Worm (Caenorhabditis elegans): ENCODE measurements around the gene C17E7.4.

Gene C17E7.4

DNA sequence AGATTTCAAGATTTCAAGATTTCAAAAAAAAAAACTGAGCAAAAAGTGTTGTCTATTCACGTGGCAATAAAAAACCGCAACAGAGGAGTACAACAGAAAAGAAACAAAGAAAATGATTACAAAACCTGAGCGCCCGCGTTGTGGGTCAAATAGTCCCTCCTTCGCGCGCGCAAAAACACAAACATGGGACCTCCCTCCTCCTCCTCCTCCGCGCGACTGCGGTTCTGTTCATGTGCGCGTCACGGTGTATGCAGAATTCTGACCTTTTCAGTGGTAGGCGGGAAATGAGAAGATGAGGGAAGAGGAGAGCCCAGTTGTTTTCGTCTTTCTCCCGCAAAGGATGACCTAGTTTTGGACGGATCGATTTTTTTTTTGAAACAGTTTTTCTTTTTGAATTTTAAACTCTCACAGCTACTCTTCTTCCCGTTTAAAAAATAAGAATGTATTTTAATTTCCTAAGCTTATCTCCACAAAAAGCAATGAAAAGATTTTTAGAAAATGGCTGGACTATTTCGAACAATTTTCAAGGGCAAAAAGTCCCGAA lies at the start of gene C17E7.4:
C17E7.4 (plus strand) TSS at position 494 of the 544 bp plus-strand sequence.
- no peak for TF ChIP-seq egl-27 (tag; optimal IDR thresholded peaks at IDR 0.05)
- TF ChIP-seq nhr-71 (tag; optimal IDR thresholded peaks at IDR 0.05): no peak
- no peak for TF ChIP-seq vab-15 (tag; optimal IDR thresholded peaks at IDR 0.05)
- TF ChIP-seq snu-23 (GFP tag; optimal IDR thresholded peaks at IDR 0.05): no peak
- TF ChIP-seq ets-5 (GFP tag; IDR thresholded peaks at IDR 0.05): no peak
- TF ChIP-seq nhr-20 (tag; optimal IDR thresholded peaks at IDR 0.05): no peak
- no peak for TF ChIP-seq pag-3 (tag; optimal IDR thresholded peaks at IDR 0.05; ENCODE audit: borderline replicate concordance, insufficient read depth)
- no peak for TF ChIP-seq dsc-1 (tag; optimal IDR thresholded peaks at IDR 0.05)
- TF ChIP-seq unc-30 (tag; optimal IDR thresholded peaks at IDR 0.05): no peak
- TF ChIP-seq hlh-17 (GFP tag; optimal IDR thresholded peaks at IDR 0.05; ENCODE audit: borderline replicate concordance): no peak
- TF ChIP-seq aly-2 (tag; optimal IDR thresholded peaks at IDR 0.05): no peak
- TF ChIP-seq efl-1 (optimal IDR thresholded peaks at IDR 0.05): no peak
- TF ChIP-seq efl-1 (GFP tag; optimal IDR thresholded peaks at IDR 0.05 in 1 of 2): no peak
- TF ChIP-seq ceh-90 (tag; optimal IDR thresholded peaks at IDR 0.05): no peak
- TF ChIP-seq C16A3.4 (tag; optimal IDR thresholded peaks at IDR 0.05): no peak
- TF ChIP-seq lin-15B (tag; optimal IDR thresholded peaks at IDR 0.05): no peak

DNA sequence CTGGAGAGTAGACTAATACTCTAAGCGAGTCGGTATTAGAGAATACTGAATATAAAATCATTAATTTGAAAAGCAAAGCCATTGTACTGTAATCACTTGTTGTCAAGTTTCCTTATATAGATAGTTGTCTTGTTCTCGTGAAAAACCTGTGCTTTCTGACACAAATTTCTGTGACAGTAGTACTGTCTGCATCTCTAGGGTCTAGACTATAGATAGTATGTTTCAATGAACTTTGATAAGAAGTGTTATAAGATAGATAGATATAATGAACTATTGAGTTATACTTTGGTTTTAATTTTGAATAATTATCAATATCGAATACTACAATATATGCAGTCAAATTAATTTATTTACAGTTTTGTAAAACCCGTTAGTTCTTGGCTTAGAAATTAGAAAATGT lies 48.7 kb upstream of the C17E7.4 start, which contains the start of gene ugt-32:
ugt-32 (minus strand) TSS at position 82 of the 400 bp plus-strand sequence.
- peak in 1 of 6 experiments; percentile 0 for TF ChIP-seq elt-3 (tag; optimal IDR thresholded peaks at IDR 0.05)
- no peak for TF ChIP-seq efl-1 (optimal IDR thresholded peaks at IDR 0.05)
- peak in 1 of 2 experiments; percentile 37 for TF ChIP-seq efl-1 (GFP tag; optimal IDR thresholded peaks at IDR 0.05 in 1 of 2)
- no peak for TF ChIP-seq unc-130 (tag; optimal IDR thresholded peaks at IDR 0.05)
- TF ChIP-seq fkh-8 (tag; optimal IDR thresholded peaks at IDR 0.05): no peak
- no peak for TF ChIP-seq mef-2 (tag; optimal IDR thresholded peaks at IDR 0.05)
- TF ChIP-seq elt-2 (tag; optimal IDR thresholded peaks at IDR 0.05): peak; percentile 10

DNA sequence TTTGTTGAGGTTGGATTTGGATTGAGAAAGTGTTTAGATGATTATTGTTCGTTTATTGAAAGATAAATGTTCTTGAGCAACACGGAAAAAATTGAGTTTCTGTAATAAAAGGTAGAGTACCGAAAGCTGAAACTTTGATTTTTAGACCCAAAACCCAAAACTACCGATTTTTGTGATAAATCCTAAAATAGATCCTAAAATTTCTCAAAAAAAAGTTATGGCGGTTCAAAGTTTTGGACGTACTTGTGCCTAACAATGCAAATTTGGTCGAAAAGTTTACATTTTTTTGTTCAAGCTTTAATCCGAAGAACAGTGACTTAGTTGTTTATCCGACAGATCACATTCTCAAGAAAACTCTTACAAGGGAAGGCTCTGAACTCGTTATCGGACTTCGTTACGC lies 45.4 kb upstream of the C17E7.4 start, which contains the start of gene nhr-185:
nhr-185 (minus strand) TSS at position 101 of the 400 bp plus-strand sequence.
- TF ChIP-seq lin-14 (GFP tag; optimal IDR thresholded peaks at IDR 0.05) (no peak), nhr-19 (GFP tag; conservative IDR thresholded peaks at IDR 0.05) (no peak), jun-1 (tag; optimal IDR thresholded peaks at IDR 0.05) (no peak), ces-1 (GFP tag; optimal IDR thresholded peaks at IDR 0.05) (no peak), xbp-1 (tag; optimal IDR thresholded peaks at IDR 0.05) (no peak), mdl-1 (tag; optimal IDR thresholded peaks at IDR 0.05) (no peak), fkh-10 (GFP tag; optimal IDR thresholded peaks at IDR 0.05) (no peak), lin-39 (tag; optimal IDR thresholded peaks at IDR 0.05) (no peak), hlh-17 (GFP tag; optimal IDR thresholded peaks at IDR 0.05; ENCODE audit: borderline replicate concordance) (no peak), ceh-90 (tag; optimal IDR thresholded peaks at IDR 0.05) (no peak), aly-2 (tag; optimal IDR thresholded peaks at IDR 0.05) (no peak), sox-4 (tag; optimal IDR thresholded peaks at IDR 0.05) (no peak), ceh-8 (GFP tag; optimal IDR thresholded peaks at IDR 0.05) (no peak), nhr-90 (tag; optimal IDR thresholded peaks at IDR 0.05; ENCODE audit: poor library complexity) (no peak), dpl-1 (GFP tag; optimal IDR thresholded peaks at IDR 0.05) (no peak), unc-86 (tag; optimal IDR thresholded peaks at IDR 0.05) (no peak)

DNA sequence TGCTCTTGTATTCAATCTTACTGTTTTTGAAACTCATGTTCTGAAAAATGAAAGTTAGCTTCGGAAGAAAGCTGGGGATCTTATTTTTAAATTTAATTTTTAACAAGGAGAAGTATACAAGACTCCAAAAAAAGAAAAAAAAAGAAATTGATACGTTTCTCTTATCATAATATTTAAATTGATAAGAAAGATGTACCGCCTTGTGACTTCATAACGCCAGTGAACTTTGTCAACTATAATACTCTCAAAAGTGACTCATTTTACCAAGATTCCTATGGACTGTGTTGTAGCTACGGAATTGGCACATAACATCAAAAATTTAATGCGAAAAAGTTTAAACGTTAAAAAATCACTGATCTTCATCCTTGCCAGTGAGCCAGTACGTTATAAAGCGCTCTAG lies 40.9 kb upstream of the C17E7.4 start:
- TF ChIP-seq snu-23 (GFP tag; optimal IDR thresholded peaks at IDR 0.05): no peak
- peak; percentile 76 for TF ChIP-seq elt-2 (tag; optimal IDR thresholded peaks at IDR 0.05)

DNA sequence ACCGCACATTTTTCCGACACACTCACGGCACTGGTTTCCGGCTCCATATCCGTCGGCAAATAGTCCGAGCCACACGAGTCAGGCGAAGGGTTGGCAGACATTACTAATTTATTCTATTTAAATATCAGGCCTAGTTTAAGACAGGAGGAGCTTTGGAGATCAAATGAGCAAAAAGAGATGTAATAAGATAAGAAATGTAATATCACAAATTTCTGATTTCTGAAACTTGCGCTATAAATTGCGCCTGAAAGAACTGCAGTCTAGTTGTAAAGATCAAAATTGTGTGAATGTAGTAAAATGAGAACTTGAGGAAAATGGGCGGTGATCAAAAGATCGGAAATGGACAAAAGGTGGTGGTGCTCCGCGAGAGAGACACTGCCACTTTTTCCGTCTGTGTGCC lies 37.8 kb upstream of the C17E7.4 start, which contains the start of gene nhr-186:
nhr-186 (minus strand) TSS at position 101 of the 400 bp plus-strand sequence.
- TF ChIP-seq zag-1 (tag; optimal IDR thresholded peaks at IDR 0.05): no peak
- no peak for TF ChIP-seq unc-130 (tag; optimal IDR thresholded peaks at IDR 0.05)
- TF ChIP-seq ceh-88 (GFP tag; IDR thresholded peaks at IDR 0.05): no peak
- no peak for TF ChIP-seq Y116A8C.19 (tag; optimal IDR thresholded peaks at IDR 0.05; ENCODE audit: borderline replicate concordance)
- no peak for TF ChIP-seq efl-1 (optimal IDR thresholded peaks at IDR 0.05)
- peak in 1 of 2 experiments; percentile 76 for TF ChIP-seq efl-1 (GFP tag; optimal IDR thresholded peaks at IDR 0.05 in 1 of 2)
- TF ChIP-seq jun-1 (tag; optimal IDR thresholded peaks at IDR 0.05): no peak
- no peak for TF ChIP-seq unc-30 (tag; optimal IDR thresholded peaks at IDR 0.05)
- TF ChIP-seq snpc-4 (tag; optimal IDR thresholded peaks at IDR 0.05): no peak
- peak; percentile 6 for TF ChIP-seq fkh-10 (GFP tag; optimal IDR thresholded peaks at IDR 0.05)
